Fruit fly (Drosophila melanogaster): ENCODE data around the gene CG10657.

Gene CG10657

dm6 chr3L:12523941-12524340 lies 26.9 kb upstream of the CG10657 start, which contains the start of the genes ver and Gcn5:
Gene ver (plus strand): TSS chr3L:12523987.
Gene Gcn5 (minus strand): TSS chr3L:12524014.
- TF ChIP-seq bbx (GFP tag; IDR thresholded peaks at IDR 0.05; ENCODE audit: partially characterized antibody) (0 out of 2 replicates have a peak, but pooled peaks have one; percentile 13), Kr (GFP tag; optimal IDR thresholded peaks at IDR 0.05) (no peak), pzg (GFP tag; optimal IDR thresholded peaks at IDR 0.05) (peak; percentile 52), CG17802 (tag; optimal IDR thresholded peaks at IDR 0.05) (peak; percentile 70), az2 (GFP tag; optimal IDR thresholded peaks at IDR 0.05) (peak; percentile 92), CG10147 (GFP tag; optimal IDR thresholded peaks at IDR 0.05) (peak; percentile 90), ERR (GFP tag; optimal IDR thresholded peaks at IDR 0.05) (no peak), stwl (tag; optimal IDR thresholded peaks at IDR 0.05) (peak; percentile 93), CG1832 (GFP tag; optimal IDR thresholded peaks at IDR 0.05) (no peak), HLH3B (GFP tag; IDR thresholded peaks at IDR 0.05) (peak; percentile 92), CG13123 (GFP tag; optimal IDR thresholded peaks at IDR 0.05) (peak; percentile 70), croc (GFP tag; conservative IDR thresholded peaks at IDR 0.05) (peak; percentile 70), Antp (GFP tag; optimal IDR thresholded peaks at IDR 0.05) (peak; percentile 79), ind (GFP tag; optimal IDR thresholded peaks at IDR 0.05) (peak; percentile 90), Trl (optimal IDR thresholded peaks at IDR 0.05) (no peak), Trl (GFP tag; optimal IDR thresholded peaks at IDR 0.05) (peak; percentile 86), CG4707 (GFP tag; optimal IDR thresholded peaks at IDR 0.05) (peak; percentile 65), zfh1 (GFP tag; IDR thresholded peaks at IDR 0.05) (peak; percentile 95), CG17328 (GFP tag; IDR thresholded peaks at IDR 0.05) (peak; percentile 94), Spps (tag; optimal IDR thresholded peaks at IDR 0.05) (peak; percentile 77), prd (optimal IDR thresholded peaks at IDR 0.05) (no peak), prd (GFP tag; IDR thresholded peaks at IDR 0.05) (peak; percentile 97), oc (tag; optimal IDR thresholded peaks at IDR 0.05) (peak; percentile 90), Optix (GFP tag; IDR thresholded peaks at IDR 0.05) (peak; percentile 87), CG7372 (GFP tag; IDR thresholded peaks at IDR 0.05) (peak; percentile 94), ssp (GFP tag; IDR thresholded peaks at IDR 0.05) (peak; percentile 86), CG12219 (GFP tag; optimal IDR thresholded peaks at IDR 0.05) (peak; percentile 83), CG3995 (GFP tag; optimal IDR thresholded peaks at IDR 0.05) (peak; percentile 66), CG2129 (GFP tag; IDR thresholded peaks at IDR 0.05; ENCODE audit: partially characterized antibody) (no peak), CG14710 (tag; optimal IDR thresholded peaks at IDR 0.05) (peak; percentile 91), CG7987 (GFP tag; optimal IDR thresholded peaks at IDR 0.05) (peak; percentile 81), tgo (GFP tag; IDR thresholded peaks at IDR 0.05) (peak; percentile 94), CG14860 (GFP tag; IDR thresholded peaks at IDR 0.05; ENCODE audit: partially characterized antibody) (no peak), Bdp1 (GFP tag; optimal IDR thresholded peaks at IDR 0.05) (peak; percentile 78), eve (GFP tag; optimal IDR thresholded peaks at IDR 0.05) (no peak), CG10959 (GFP tag; IDR thresholded peaks at IDR 0.05) (peak; percentile 85), amos (GFP tag; IDR thresholded peaks at IDR 0.05; ENCODE audit: partially characterized antibody) (0 out of 2 replicates have a peak, but pooled peaks have one; percentile 25), ranshi (GFP tag; IDR thresholded peaks at IDR 0.05) (peak; percentile 92), cato (GFP tag; optimal IDR thresholded peaks at IDR 0.05; ENCODE audit: borderline replicate concordance) (peak; percentile 84), CG32767 (GFP tag; IDR thresholded peaks at IDR 0.05) (peak; percentile 90), kah (GFP tag; optimal IDR thresholded peaks at IDR 0.05) (peak; percentile 71), CG12236 (GFP tag; optimal IDR thresholded peaks at IDR 0.05) (peak; percentile 18), HLH4C (GFP tag; IDR thresholded peaks at IDR 0.05; ENCODE audit: partially characterized antibody) (no peak), CG5245 (GFP tag; optimal IDR thresholded peaks at IDR 0.05) (peak; percentile 67), CG11085 (GFP tag; IDR thresholded peaks at IDR 0.05) (peak; percentile 86), CG1233 (GFP tag; optimal IDR thresholded peaks at IDR 0.05) (peak; percentile 90), disco-r (GFP tag; optimal IDR thresholded peaks at IDR 0.05) (peak; percentile 35), tna (GFP tag; IDR thresholded peaks at IDR 0.05; ENCODE audit: partially characterized antibody) (no peak), Oaz (GFP tag; IDR thresholded peaks at IDR 0.05) (peak; percentile 78), CG6765 (GFP tag; optimal IDR thresholded peaks at IDR 0.05) (peak; percentile 74), CG12071 (GFP tag; optimal IDR thresholded peaks at IDR 0.05) (peak; percentile 80)

All from whole organism, embryonic.